Worm (Caenorhabditis elegans): ENCODE results near the gene wago-10.

DNA sequence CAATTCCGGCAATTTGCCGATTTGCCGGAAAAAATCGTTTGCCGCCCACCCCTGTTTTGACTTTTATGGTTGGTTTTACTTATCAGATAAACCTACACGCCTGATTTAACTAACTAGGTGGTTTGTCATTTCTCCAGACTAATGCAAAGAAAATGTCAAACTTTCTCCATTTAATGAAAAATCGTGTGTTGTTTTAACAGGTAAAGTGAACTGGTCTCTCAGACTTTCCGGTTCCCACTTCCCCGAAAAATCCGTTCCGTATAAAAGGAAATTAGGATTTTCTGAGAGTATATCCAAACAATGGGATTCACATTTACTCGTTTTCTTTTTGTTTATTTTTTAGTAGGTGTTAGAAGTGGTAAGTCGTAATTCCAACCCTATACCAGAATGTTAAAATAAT lies 21.4 kb downstream of the wago-10 start, which contains the start of gene mltn-6:
- TF ChIP-seq ztf-29 (GFP tag; IDR thresholded peaks at IDR 0.05) (no peak), med-1 (GFP tag; optimal IDR thresholded peaks at IDR 0.05; ENCODE audit: insufficient read depth) (no peak), tab-1 (GFP tag; IDR thresholded peaks at IDR 0.05) (no peak)
